Fruit fly (Drosophila melanogaster): ENCODE data around the gene cocoon.

Gene cocoon

DNA sequence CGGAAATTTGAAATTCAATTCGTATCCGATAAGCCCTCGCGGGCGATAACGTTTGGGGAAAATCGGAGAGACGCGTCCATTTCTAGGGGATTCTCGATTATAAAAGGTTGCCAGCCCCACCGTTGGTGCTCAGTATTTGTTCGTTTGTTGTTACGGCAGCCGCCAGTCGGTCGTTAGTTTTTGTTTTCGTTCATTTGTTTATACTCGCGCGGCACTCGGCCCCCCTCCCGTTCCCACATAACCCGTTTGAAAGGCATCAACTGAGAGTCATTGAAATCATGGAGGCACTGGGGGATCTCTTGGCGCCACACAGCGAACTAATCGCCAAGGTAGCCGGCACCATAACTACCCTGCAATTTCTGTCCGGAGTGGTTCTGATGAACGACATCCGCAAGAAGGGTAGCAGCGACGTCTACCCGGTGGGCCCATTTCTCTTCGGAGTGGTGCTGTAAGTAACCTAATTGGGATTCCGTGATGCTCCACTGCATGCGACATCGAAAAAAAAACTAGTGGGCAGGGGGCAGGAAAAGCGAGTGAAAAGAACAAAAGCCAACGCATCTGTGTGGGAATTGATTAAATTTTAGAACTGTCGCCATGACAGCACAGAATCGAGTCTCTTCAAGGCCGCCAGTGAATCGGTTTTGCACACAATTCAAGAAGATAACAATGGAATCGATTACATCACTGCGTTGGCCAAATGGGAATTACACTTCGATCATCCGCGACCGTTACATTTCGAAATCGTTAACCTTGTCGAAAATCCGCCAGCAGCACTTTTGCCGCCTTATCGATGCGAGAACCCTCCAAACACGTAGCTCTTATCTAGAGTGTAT, 27.1 kb upstream of the cocoon start, which contains the start of gene CG7272:
Gene CG7272, plus strand, starts transcription at position 126 of the 833 bp plus-strand sequence.
- TF ChIP-seq Hr83 (GFP tag; optimal IDR thresholded peaks at IDR 0.05; ENCODE audit: poor library complexity, severe bottlenecking) = peak; percentile 30
- TF ChIP-seq Rel (GFP tag; optimal IDR thresholded peaks at IDR 0.05) = no peak
- TF ChIP-seq Rel (tag; optimal IDR thresholded peaks at IDR 0.05) = peak; percentile 96
- TF ChIP-seq Sp1 (GFP tag; optimal IDR thresholded peaks at IDR 0.05) = peak; percentile 13
- TF ChIP-seq br (GFP tag; optimal IDR thresholded peaks at IDR 0.05) = peak; percentile 42
- TF ChIP-seq jim (GFP tag; optimal IDR thresholded peaks at IDR 0.05) = peak; percentile 86
- TF ChIP-seq Dif (GFP tag; optimal IDR thresholded peaks at IDR 0.05; ENCODE audit: partially characterized antibody) = peak; percentile 64
- TF ChIP-seq brk (GFP tag; optimal IDR thresholded peaks at IDR 0.05) = no peak
- TF ChIP-seq rgr (GFP tag; optimal IDR thresholded peaks at IDR 0.05) = peak; percentile 61
- peak; percentile 51 for TF ChIP-seq h (GFP tag; optimal IDR thresholded peaks at IDR 0.05)
- peak; percentile 29 for TF ChIP-seq woc (GFP tag; optimal IDR thresholded peaks at IDR 0.05)
- no peak for TF ChIP-seq lola (GFP tag; optimal IDR thresholded peaks at IDR 0.05)
- no peak for TF ChIP-seq sage (GFP tag; optimal IDR thresholded peaks at IDR 0.05)

dm6 chr3L:15498745-15499144, 24.8 kb upstream of the cocoon start, which contains the start of gene CG7275:
Gene CG7275, plus strand, starts transcription at chr3L:15498959.
- TF ChIP-seq psq (GFP tag; optimal IDR thresholded peaks at IDR 0.05) = no peak
- peak; percentile 22 for TF ChIP-seq brk (GFP tag; optimal IDR thresholded peaks at IDR 0.05)
- peak; percentile 28 for TF ChIP-seq Myc (optimal IDR thresholded peaks at IDR 0.05)
- peak; percentile 44 for TF ChIP-seq rgr (GFP tag; optimal IDR thresholded peaks at IDR 0.05)

DNA sequence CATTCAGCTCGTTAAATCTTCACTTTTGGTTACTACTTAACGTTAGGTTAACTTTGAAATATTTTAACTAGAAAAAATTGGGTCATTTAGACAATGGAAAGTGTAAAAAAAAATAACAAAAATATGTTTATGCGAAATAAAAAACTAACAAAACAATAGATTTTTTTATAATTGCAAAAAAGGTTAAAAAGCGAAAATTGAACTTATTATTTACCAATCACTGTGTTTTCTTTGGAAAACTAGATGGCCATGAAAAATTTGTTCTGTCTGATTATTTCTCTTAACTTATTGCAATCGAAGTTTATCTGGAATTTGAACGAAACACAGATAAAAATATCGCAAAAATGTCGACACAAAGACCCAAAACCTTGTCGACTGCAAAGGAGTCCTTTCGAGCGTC, 24.0 kb upstream of the cocoon start, which contains the start of gene CG7276:
Gene CG7276, plus strand, starts transcription at position 301 of the 400 bp plus-strand sequence.
- TF ChIP-seq h (GFP tag; optimal IDR thresholded peaks at IDR 0.05) (no peak), tai (GFP tag; optimal IDR thresholded peaks at IDR 0.05) (no peak), sage (GFP tag; optimal IDR thresholded peaks at IDR 0.05) (no peak), Jra (GFP tag; optimal IDR thresholded peaks at IDR 0.05) (no peak), dl (GFP tag; optimal IDR thresholded peaks at IDR 0.05; ENCODE audit: insufficient read depth in 1 of 2, partially characterized antibody in 2 of 2) (no peak), rgr (GFP tag; optimal IDR thresholded peaks at IDR 0.05) (no peak), Mio (GFP tag; optimal IDR thresholded peaks at IDR 0.05) (no peak), brk (GFP tag; optimal IDR thresholded peaks at IDR 0.05) (no peak), HLH106 (tag; optimal IDR thresholded peaks at IDR 0.05) (no peak), CG9705 (GFP tag; optimal IDR thresholded peaks at IDR 0.05) (no peak), Myc (optimal IDR thresholded peaks at IDR 0.05) (no peak), psq (GFP tag; optimal IDR thresholded peaks at IDR 0.05) (no peak), Hnf4 (GFP tag; optimal IDR thresholded peaks at IDR 0.05) (no peak), dmrt93B (GFP tag; optimal IDR thresholded peaks at IDR 0.05) (no peak), Vsx2 (GFP tag; optimal IDR thresholded peaks at IDR 0.05; ENCODE audit: partially characterized antibody) (no peak), Rel (GFP tag; optimal IDR thresholded peaks at IDR 0.05) (no peak), Rel (tag; optimal IDR thresholded peaks at IDR 0.05) (no peak)

DNA sequence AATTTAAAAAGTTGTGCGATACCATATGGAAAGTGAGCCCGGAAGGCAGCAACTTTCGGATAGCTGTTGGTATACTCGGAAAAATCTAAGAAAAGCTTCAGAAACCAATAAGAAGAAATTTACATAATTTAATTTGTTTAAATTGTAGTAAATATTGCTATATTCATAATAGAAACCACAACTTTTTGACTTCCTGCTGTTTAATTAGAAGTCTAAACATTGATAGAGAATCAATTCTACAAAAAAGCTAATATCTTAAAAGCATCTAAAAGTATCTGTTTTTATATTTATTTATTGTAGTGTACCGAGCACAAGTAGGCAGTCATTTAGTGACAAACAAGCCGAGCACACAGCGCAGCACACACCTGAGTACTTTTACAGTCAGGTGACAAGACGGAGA, 22.4 kb upstream of the cocoon start, which contains the start of gene CG13455:
Gene CG13455, plus strand, starts transcription at position 301 of the 400 bp plus-strand sequence.
- TF ChIP-seq CG32264 (GFP tag; optimal IDR thresholded peaks at IDR 0.05) = no peak
- no peak for TF ChIP-seq Abd-B (GFP tag; optimal IDR thresholded peaks at IDR 0.05)
- TF ChIP-seq fru (GFP tag; optimal IDR thresholded peaks at IDR 0.05) = no peak
- TF ChIP-seq Dif (GFP tag; optimal IDR thresholded peaks at IDR 0.05; ENCODE audit: partially characterized antibody) = no peak
- no peak for TF ChIP-seq Jra (GFP tag; optimal IDR thresholded peaks at IDR 0.05)
- no peak for TF ChIP-seq HLH106 (tag; optimal IDR thresholded peaks at IDR 0.05)
- TF ChIP-seq tai (GFP tag; optimal IDR thresholded peaks at IDR 0.05) = no peak
- no peak for TF ChIP-seq dl (GFP tag; optimal IDR thresholded peaks at IDR 0.05; ENCODE audit: insufficient read depth in 1 of 2, partially characterized antibody in 2 of 2)
- TF ChIP-seq usp (GFP tag; optimal IDR thresholded peaks at IDR 0.05) = no peak
- no peak for TF ChIP-seq Hr78 (GFP tag; optimal IDR thresholded peaks at IDR 0.05)

dm6 chr3L:15495449-15495848, 21.5 kb upstream of the cocoon start, which contains the start of gene CG12355:
Gene CG12355, minus strand, starts transcription at chr3L:15495549.
- TF ChIP-seq tai (GFP tag; optimal IDR thresholded peaks at IDR 0.05) (no peak), br (GFP tag; optimal IDR thresholded peaks at IDR 0.05) (no peak), Jra (GFP tag; optimal IDR thresholded peaks at IDR 0.05) (no peak), usp (GFP tag; optimal IDR thresholded peaks at IDR 0.05) (no peak), pan (optimal IDR thresholded peaks at IDR 0.05) (no peak), Sp1 (GFP tag; optimal IDR thresholded peaks at IDR 0.05) (no peak), psq (GFP tag; optimal IDR thresholded peaks at IDR 0.05) (no peak), Myc (optimal IDR thresholded peaks at IDR 0.05) (no peak), Hr78 (GFP tag; optimal IDR thresholded peaks at IDR 0.05) (no peak), rgr (GFP tag; optimal IDR thresholded peaks at IDR 0.05) (no peak)

All from whole organism, wandering third instar larva.